Worm (Caenorhabditis elegans) whole organism, midembryonic: ENCODE data around the gene gcy-7.

ENCODE experiments used
- flt-1 ChIP-seq: fragments of 200-800 bp; sonication (Bioruptor generic); IDR thresholded peaks from 2 replicates; pipeline ENCODE4 v1.3.6; 2022; ENCODE audit warnings: missing genetic modification characterization, missing compliant biosample characterization
- klf-2 ChIP-seq: fragments of 200-800 bp; sonication (Bioruptor generic); conservative IDR thresholded peaks from 2 replicates; pipeline ENCODE4 v1.3.6; 2022; ENCODE audit warnings: missing genetic modification reagents, missing genetic modification characterization, missing compliant biosample characterization
- ref-1 ChIP-seq: fragments of 200-800 bp; sonication (Bioruptor generic); conservative IDR thresholded peaks from 2 replicates; pipeline ENCODE4 v1.3.6; 2022; ENCODE audit warnings: missing genetic modification reagents, missing genetic modification characterization, missing compliant biosample characterization
- tab-1 ChIP-seq: fragments of 200-800 bp; sonication (Bioruptor generic); IDR thresholded peaks from 2 replicates; pipeline ENCODE4 v1.3.6; 2022; ENCODE audit warnings: missing genetic modification characterization, missing compliant biosample characterization
- ztf-29 ChIP-seq: fragments of 200-800 bp; sonication (Bioruptor generic); IDR thresholded peaks from 2 replicates; pipeline ENCODE4 v1.3.6; 2022; ENCODE audit warnings: missing genetic modification reagents, missing genetic modification characterization, missing compliant biosample characterization

DNA sequence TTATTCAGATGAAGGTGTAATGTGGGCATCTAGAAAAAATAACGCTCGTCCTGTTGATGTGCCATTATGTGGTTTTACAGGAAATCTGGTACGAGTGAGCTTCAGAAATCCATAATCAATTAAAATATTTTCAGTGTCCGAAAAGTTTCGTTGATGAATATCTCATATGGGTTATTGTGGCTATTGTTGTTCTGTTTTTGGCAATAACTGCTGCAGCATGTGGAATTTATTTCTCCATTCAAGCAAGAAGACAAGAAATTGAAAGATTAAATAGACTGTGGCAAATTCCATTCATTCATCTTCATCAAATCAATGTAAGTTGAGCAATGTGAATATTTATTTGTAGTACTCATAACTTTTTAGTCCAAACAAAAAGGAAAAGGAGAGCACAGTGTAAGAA lies 2.2 kb downstream of the gcy-7 start:
- TF ChIP-seq ref-1 (GFP tag; lab: Robert Waterston, UW) (no peak), flt-1 (no peak), ztf-29 (GFP tag; lab: Robert Waterston, UW) (no peak), tab-1 (no peak), klf-2 (GFP tag; lab: Robert Waterston, UW) (no peak)
